Worm (Caenorhabditis elegans): ENCODE results near the gene Y49F6B.9.

ce11 chrII:3470549-3470948 lies 28.6 kb downstream of the Y49F6B.9 start, which contains the start of gene Y49F6B.20:
- no peak for TF ChIP-seq elt-3 (tag; optimal IDR thresholded peaks at IDR 0.05)
- no peak for TF ChIP-seq mep-1 (tag; optimal IDR thresholded peaks at IDR 0.05)
- no peak for TF ChIP-seq nhr-28 (tag; optimal IDR thresholded peaks at IDR 0.05)
- TF ChIP-seq unc-120 (tag; optimal IDR thresholded peaks at IDR 0.05; ENCODE audit: poor library complexity, severe bottlenecking) = no peak
- TF ChIP-seq unc-62 (GFP tag; optimal IDR thresholded peaks at IDR 0.05) = no peak
- TF ChIP-seq hlh-1 (tag; optimal IDR thresholded peaks at IDR 0.05) = no peak
- no peak for TF ChIP-seq nhr-76 (tag; optimal IDR thresholded peaks at IDR 0.05)
- no peak for TF ChIP-seq ztf-11 (tag; optimal IDR thresholded peaks at IDR 0.05)
- no peak for TF ChIP-seq snpc-4 (tag; optimal IDR thresholded peaks at IDR 0.05)
- TF ChIP-seq zip-8 (tag; optimal IDR thresholded peaks at IDR 0.05) = no peak
